Worm (Caenorhabditis elegans): ENCODE measurements around the gene haf-7.

Gene haf-7

ce11 chrV:14729343-14729742, 43.7 kb upstream of the haf-7 start, which contains the start of gene oig-3:
Gene oig-3 (plus strand): TSS chrV:14729643.
- TF ChIP-seq ama-1 (optimal IDR thresholded peaks at IDR 0.05) = no peak
- no peak for TF ChIP-seq nhr-21 (tag; optimal IDR thresholded peaks at IDR 0.05)
- no peak for TF ChIP-seq alr-1 (tag; optimal IDR thresholded peaks at IDR 0.05)
- TF ChIP-seq peb-1 (tag; optimal IDR thresholded peaks at IDR 0.05) = no peak
- no peak for TF ChIP-seq lin-13 (GFP tag; optimal IDR thresholded peaks at IDR 0.05)
- TF ChIP-seq sem-4 (tag; optimal IDR thresholded peaks at IDR 0.05) = no peak
- no peak for TF ChIP-seq nhr-10 (tag; optimal IDR thresholded peaks at IDR 0.05)
- no peak for TF ChIP-seq zag-1 (tag; optimal IDR thresholded peaks at IDR 0.05)
- TF ChIP-seq lin-39 (tag; optimal IDR thresholded peaks at IDR 0.05) = no peak
- TF ChIP-seq blmp-1 (tag; optimal IDR thresholded peaks at IDR 0.05; ENCODE audit: insufficient read depth) = no peak
- no peak for TF ChIP-seq F13H6.1 (tag; optimal IDR thresholded peaks at IDR 0.05)
- no peak for TF ChIP-seq unc-55 (GFP tag; optimal IDR thresholded peaks at IDR 0.05)

DNA sequence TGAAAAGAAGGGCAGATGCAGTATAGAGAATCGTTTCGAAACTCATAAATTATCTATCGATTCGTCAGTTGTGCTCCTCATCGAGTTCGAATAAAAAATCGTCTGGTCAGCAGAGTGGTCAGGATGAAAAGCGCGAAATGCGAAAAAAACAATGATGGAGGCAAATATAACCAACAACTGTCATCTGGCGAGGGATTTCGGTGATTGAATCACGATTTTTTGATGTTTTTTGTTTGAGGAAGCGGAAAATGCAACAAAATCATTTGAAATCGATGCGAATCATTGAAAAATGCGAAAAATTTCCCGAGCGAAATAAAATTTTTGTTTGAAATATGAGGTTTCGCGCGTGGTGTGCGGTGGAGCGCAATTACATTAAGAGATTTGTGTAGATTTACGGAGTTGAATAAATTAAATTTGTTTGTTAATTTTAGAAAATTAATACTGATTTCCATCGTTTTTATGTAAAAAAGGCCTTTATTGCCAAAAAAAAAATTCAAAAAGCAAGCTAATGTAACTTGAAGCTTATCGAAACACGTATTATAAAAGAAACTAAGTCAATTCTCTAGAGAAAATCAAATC, 38.8 kb upstream of the haf-7 start, which contains the start of gene unc-61:
unc-61 (minus strand) TSS at position 51 of the 579 bp plus-strand sequence.
- TF ChIP-seq nhr-129 (tag; optimal IDR thresholded peaks at IDR 0.05) = peak; percentile 7
- TF ChIP-seq gmeb-1 (tag; optimal IDR thresholded peaks at IDR 0.05) = peak; percentile 83
- TF ChIP-seq dmd-4 (tag; optimal IDR thresholded peaks at IDR 0.05) = no peak
- peak; percentile 65 for TF ChIP-seq R02D3.7 (tag; optimal IDR thresholded peaks at IDR 0.05)
- peak; percentile 60 for TF ChIP-seq unc-55 (GFP tag; optimal IDR thresholded peaks at IDR 0.05)
- TF ChIP-seq nhr-12 (tag; optimal IDR thresholded peaks at IDR 0.05) = no peak
- TF ChIP-seq C34F6.9 (tag; optimal IDR thresholded peaks at IDR 0.05) = peak; percentile 48

DNA sequence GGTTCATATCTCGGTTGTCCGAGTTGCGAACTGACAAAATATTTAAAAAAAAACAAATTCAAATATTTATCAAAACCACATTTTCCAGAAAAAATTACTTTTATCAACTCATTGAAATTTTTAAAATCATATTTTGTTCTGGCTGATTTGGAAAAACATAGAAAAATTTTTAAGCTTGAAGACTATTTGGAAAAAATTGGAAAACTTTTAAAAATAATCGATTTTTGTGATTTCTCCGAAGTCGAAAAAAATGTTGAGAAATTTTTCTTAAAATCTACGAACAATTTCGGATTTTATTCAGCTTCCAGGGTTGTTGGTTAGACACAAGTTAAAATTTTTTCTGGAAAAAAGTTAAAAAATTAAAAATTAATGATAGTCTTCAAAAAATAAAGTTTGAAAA, 36.2 kb upstream of the haf-7 start, which contains the start of gene Y50E8A.5:
Y50E8A.5 (minus strand) TSS at position 101 of the 400 bp plus-strand sequence.
- TF ChIP-seq lin-39 (tag; optimal IDR thresholded peaks at IDR 0.05) (no peak), nhr-11 (tag; optimal IDR thresholded peaks at IDR 0.05) (no peak), peb-1 (tag; optimal IDR thresholded peaks at IDR 0.05) (no peak), fos-1 (tag; optimal IDR thresholded peaks at IDR 0.05) (no peak), C34F6.9 (tag; optimal IDR thresholded peaks at IDR 0.05) (no peak), elt-1 (tag; optimal IDR thresholded peaks at IDR 0.05) (no peak), nhr-237 (tag; optimal IDR thresholded peaks at IDR 0.05) (no peak), alr-1 (tag; optimal IDR thresholded peaks at IDR 0.05) (no peak), sem-4 (tag; optimal IDR thresholded peaks at IDR 0.05) (no peak), ceh-16 (tag; optimal IDR thresholded peaks at IDR 0.05) (no peak), snpc-4 (tag; optimal IDR thresholded peaks at IDR 0.05) (no peak), ztf-1 (GFP tag; conservative IDR thresholded peaks at IDR 0.05) (no peak), ZK546.5 (tag; optimal IDR thresholded peaks at IDR 0.05) (no peak), unc-55 (GFP tag; optimal IDR thresholded peaks at IDR 0.05) (no peak), F13H6.1 (tag; optimal IDR thresholded peaks at IDR 0.05) (no peak), aly-2 (tag; optimal IDR thresholded peaks at IDR 0.05) (no peak), mab-5 (tag; optimal IDR thresholded peaks at IDR 0.05) (no peak), mbf-1 (tag; optimal IDR thresholded peaks at IDR 0.05) (no peak), lin-11 (tag; optimal IDR thresholded peaks at IDR 0.05) (no peak)

- TF ChIP-seq snpc-4 (tag; optimal IDR thresholded peaks at IDR 0.05) = no peak
- no peak for TF ChIP-seq nhr-23 (tag; optimal IDR thresholded peaks at IDR 0.05)
- TF ChIP-seq elt-1 (tag; optimal IDR thresholded peaks at IDR 0.05) = no peak
- TF ChIP-seq aly-2 (tag; optimal IDR thresholded peaks at IDR 0.05) = no peak
- no peak for TF ChIP-seq nhr-6 (tag; optimal IDR thresholded peaks at IDR 0.05)
- no peak for TF ChIP-seq egl-27 (tag; optimal IDR thresholded peaks at IDR 0.05)
- TF ChIP-seq sma-3 (GFP tag; optimal IDR thresholded peaks at IDR 0.05) = no peak
- no peak for TF ChIP-seq ceh-82 (tag; optimal IDR thresholded peaks at IDR 0.05)
- no peak for TF ChIP-seq nhr-21 (tag; optimal IDR thresholded peaks at IDR 0.05)
- TF ChIP-seq ZK546.5 (tag; optimal IDR thresholded peaks at IDR 0.05) = no peak
- TF ChIP-seq gmeb-1 (tag; optimal IDR thresholded peaks at IDR 0.05) = no peak
- TF ChIP-seq unc-55 (GFP tag; optimal IDR thresholded peaks at IDR 0.05) = no peak
- no peak for TF ChIP-seq nhr-10 (tag; optimal IDR thresholded peaks at IDR 0.05)
- TF ChIP-seq ztf-1 (GFP tag; conservative IDR thresholded peaks at IDR 0.05) = no peak
- TF ChIP-seq nhr-25 (tag; optimal IDR thresholded peaks at IDR 0.05) = no peak
- no peak for TF ChIP-seq mab-5 (tag; optimal IDR thresholded peaks at IDR 0.05)
- no peak for TF ChIP-seq mdl-1 (tag; optimal IDR thresholded peaks at IDR 0.05)
- no peak for TF ChIP-seq nhr-12 (tag; optimal IDR thresholded peaks at IDR 0.05)
Observed at ce11 chrV:14741233-14741632, 31.8 kb upstream of the haf-7 start, which contains the start of gene Y50E8A.6. Gene Y50E8A.6 (minus strand): TSS chrV:14741333.

All from whole organism, L2 larva.